Fruit fly (Drosophila melanogaster) whole organism, wandering third instar larva: ENCODE measurements around the gene CG13306.

ENCODE experiments used
- CG32264 ChIP-seq: fragments of 200-800 bp; sonication (Bioruptor generic); optimal IDR thresholded peaks from 2 replicates; lab custom pipeline; 2016; ENCODE audit warnings: missing biosample characterization, missing genetic modification characterization
- CrebA ChIP-seq: fragments of 200-800 bp; sonication (Bioruptor generic); optimal IDR thresholded peaks from 2 replicates; lab custom pipeline; 2016; ENCODE audit warnings: missing biosample characterization, mild to moderate bottlenecking, missing genetic modification characterization, borderline replicate concordance
- GATAd ChIP-seq: sonication (Bioruptor generic); optimal IDR thresholded peaks from 2 replicates; lab custom pipeline; 2016; ENCODE audit warnings: missing biosample characterization, missing genetic modification characterization
- N ChIP-seq: fragments of >200 bp; optimal IDR thresholded peaks from 2 replicates; lab custom pipeline; 2018; ENCODE audit warnings: missing biosample characterization, missing external identifiers, missing genetic modification characterization
- OdsH ChIP-seq: fragments of 200-800 bp; sonication (Bioruptor generic); optimal IDR thresholded peaks from 2 replicates; lab custom pipeline; 2016; ENCODE audit warnings: missing biosample characterization, mild to moderate bottlenecking, missing genetic modification characterization
- Rel ChIP-seq, 2 experiments: fragments of 200-800 bp; sonication (Bioruptor generic) in 1 of 2; optimal IDR thresholded peaks; 2 replicates in 1 of 2; 3 replicates in 1 of 2; lab custom pipeline; 2016 to 2019; ENCODE audit warnings: mild to moderate bottlenecking in 2 of 2, missing biosample characterization in 2 of 2, missing genetic modification characterization in 2 of 2, moderate library complexity in 1 of 2
- dl ChIP-seq, 2 experiments: fragments of 175-275, 200-275 bp in 1 of 2; fragments of 200-275 bp in 1 of 2; sonication (Bioruptor generic); optimal IDR thresholded peaks; lab custom pipeline; 2018; ENCODE audit warnings: mild to moderate bottlenecking in 2 of 2, missing biosample characterization in 2 of 2, missing genetic modification characterization in 2 of 2, moderate library complexity in 2 of 2; ENCODE audit not compliant: partially characterized antibody in 2 of 2, insufficient read depth in 1 of 2
- foxo ChIP-seq, 2 experiments: fragments of 200-800 bp; sonication (Bioruptor generic); optimal IDR thresholded peaks; 2 replicates in 1 of 2; 3 replicates in 1 of 2; lab custom pipeline; 2016 to 2017; ENCODE audit warnings: missing biosample characterization in 2 of 2, missing genetic modification characterization in 2 of 2
- h ChIP-seq: fragments of 200-800 bp; sonication (Bioruptor generic); optimal IDR thresholded peaks from 3 replicates; lab custom pipeline; 2016; ENCODE audit warnings: missing biosample characterization, mild to moderate bottlenecking, missing genetic modification characterization
- lola ChIP-seq: fragments of >200 bp; optimal IDR thresholded peaks from 2 replicates; lab custom pipeline; 2017; ENCODE audit warnings: missing biosample characterization, missing genetic modification characterization
- pan ChIP-seq: fragments of >200 bp; optimal IDR thresholded peaks from 2 replicates; lab custom pipeline; 2017
- usp ChIP-seq: fragments of >200 bp; optimal IDR thresholded peaks from 2 replicates; lab custom pipeline; 2017; ENCODE audit warnings: missing biosample characterization, missing genetic modification characterization

dm6 chr3L:8751262-8751661 is 1.7 kb upstream of the CG13306 start:
- no peak for TF ChIP-seq foxo (GFP tag; optimal IDR thresholded peaks at IDR 0.05; lab: Kevin White, UChicago)
- TF ChIP-seq CrebA = no peak
- TF ChIP-seq N = no peak
- TF ChIP-seq GATAd = no peak
- no peak for TF ChIP-seq h
- TF ChIP-seq pan = no peak
- no peak for TF ChIP-seq Rel (GFP tag; optimal IDR thresholded peaks at IDR 0.05; lab: Kevin White, UChicago)
- no peak for TF ChIP-seq Rel (tag; optimal IDR thresholded peaks at IDR 0.05; lab: Kevin White, UChicago)
- TF ChIP-seq usp = no peak
- no peak for TF ChIP-seq CG32264 (GFP tag; lab: Kevin White, UChicago)
- TF ChIP-seq lola (GFP tag; lab: Kevin White, UChicago) = no peak
- TF ChIP-seq dl (GFP tag; optimal IDR thresholded peaks at IDR 0.05; lab: Kevin White, UChicago; ENCODE audit: insufficient read depth in 1 of 2, partially characterized antibody in 2 of 2) = no peak
- no peak for TF ChIP-seq OdsH
